Worm (Caenorhabditis elegans) whole organism, L4 larva: Measurements from ENCODE around the gene Y41C4A.6.

Source experiments
- F10B5.3 ChIP-seq: sonication (generic microtip); optimal IDR thresholded peaks from 2 replicates; lab custom pipeline; 2016; ENCODE audit warnings: mild to moderate bottlenecking, missing genetic modification characterization, missing compliant biosample characterization
- F49E8.2 ChIP-seq: sonication (generic microtip); optimal IDR thresholded peaks from 2 replicates; lab custom pipeline; 2016; ENCODE audit warnings: missing compliant biosample characterization, mild to moderate bottlenecking, missing genetic modification characterization, borderline replicate concordance
- R02D3.7 ChIP-seq: fragments of 150-350 bp; sonication (generic microtip); optimal IDR thresholded peaks from 3 replicates; lab custom pipeline; 2014; ENCODE audit warnings: missing biosample characterization, missing genetic modification characterization
- Y105C5A.15 ChIP-seq: fragments of 200-800 bp; sonication (Bioruptor generic); IDR thresholded peaks from 2 replicates; pipeline ENCODE4 v1.3.6; 2022; ENCODE audit warnings: missing genetic modification characterization, missing compliant biosample characterization
- Y5F2A.4 ChIP-seq: fragments of 200-800 bp; sonication (Bioruptor generic); optimal IDR thresholded peaks from 2 replicates; lab custom pipeline; 2018; ENCODE audit warnings: mild to moderate bottlenecking, missing genetic modification characterization, missing compliant biosample characterization
- Y75B8A.6 ChIP-seq: fragments of 200-800 bp; sonication (Bioruptor generic); IDR thresholded peaks from 2 replicates; pipeline ENCODE4 v1.3.6; 2022; ENCODE audit warnings: missing genetic modification reagents, missing genetic modification characterization, missing compliant biosample characterization
- aha-1 ChIP-seq: fragments of 150-350 bp; peaks from one replicate; lab custom pipeline; 2014; ENCODE audit warnings: missing biosample characterization, missing genetic modification characterization
- ama-1 ChIP-seq: fragments of 150-350 bp; optimal IDR thresholded peaks from 2 replicates; lab custom pipeline; 2014; ENCODE audit warnings: inconsistent platforms, mixed read lengths
- arid-1 ChIP-seq: fragments of 200-800 bp; sonication (Bioruptor generic); conservative IDR thresholded peaks from 2 replicates; pipeline ENCODE4 v1.3.6; 2022; ENCODE audit warnings: missing genetic modification reagents, missing genetic modification characterization, missing compliant biosample characterization
- ceh-20 ChIP-seq: fragments of 200-800 bp; sonication (Bioruptor generic); IDR thresholded peaks from 2 replicates; pipeline ENCODE4 v1.3.6; 2022; ENCODE audit warnings: missing genetic modification reagents, missing genetic modification characterization, missing compliant biosample characterization
- ceh-28 ChIP-seq: fragments of 150-350 bp; optimal IDR thresholded peaks from 2 replicates; lab custom pipeline; 2014; ENCODE audit warnings: missing biosample characterization, missing genetic modification reagents, missing genetic modification characterization
- ceh-32 ChIP-seq: sonication (generic microtip); optimal IDR thresholded peaks from 2 replicates; lab custom pipeline; 2016; ENCODE audit warnings: mild to moderate bottlenecking, missing genetic modification characterization, missing compliant biosample characterization; ENCODE audit not compliant: poor library complexity
- ceh-62 ChIP-seq: sonication (generic microtip); optimal IDR thresholded peaks from 2 replicates; lab custom pipeline; 2017; ENCODE audit warnings: missing biosample characterization, missing genetic modification characterization
- daf-16 ChIP-seq, 3 experiments: sonication (generic microtip); optimal IDR thresholded peaks; 2 replicates each; lab custom pipeline; 2016 to 2017; ENCODE audit warnings: missing genetic modification characterization in 3 of 3, missing genetic modification reagents in 3 of 3, mild to moderate bottlenecking in 2 of 3, missing compliant biosample characterization in 2 of 3, missing biosample characterization in 1 of 3, moderate library complexity in 1 of 3
- dmd-8 ChIP-seq: fragments of 200-800 bp; sonication (Bioruptor generic); IDR thresholded peaks from 2 replicates; pipeline ENCODE4 v1.3.6; 2022; ENCODE audit warnings: missing genetic modification characterization, missing compliant biosample characterization
- dmd-9 ChIP-seq: fragments of 200-800 bp; sonication (Bioruptor generic); IDR thresholded peaks from 2 replicates; pipeline ENCODE4 v1.3.6; 2022; ENCODE audit warnings: missing genetic modification reagents, missing genetic modification characterization, missing compliant biosample characterization
- dpl-1 ChIP-seq: fragments of 150-350 bp; optimal IDR thresholded peaks from 2 replicates; lab custom pipeline; 2014; ENCODE audit warnings: missing biosample characterization, missing genetic modification reagents, missing genetic modification characterization
- duxl-1 ChIP-seq: sonication (generic microtip); optimal IDR thresholded peaks from 2 replicates; lab custom pipeline; 2016; ENCODE audit warnings: mild to moderate bottlenecking, missing genetic modification characterization, moderate library complexity, missing compliant biosample characterization; ENCODE audit not compliant: poor library complexity
- dve-1 ChIP-seq: sonication (generic microtip); optimal IDR thresholded peaks from 2 replicates; lab custom pipeline; 2017; ENCODE audit warnings: antibody characterized with exemption, mild to moderate bottlenecking, missing genetic modification characterization, missing compliant biosample characterization; ENCODE audit not compliant: insufficient read depth
- fkh-10 ChIP-seq: fragments of 150-350 bp; optimal IDR thresholded peaks from 2 replicates; lab custom pipeline; 2014; ENCODE audit warnings: missing biosample characterization, missing genetic modification reagents, missing genetic modification characterization
- hlh-11 ChIP-seq: fragments of 200-800 bp; sonication (Bioruptor generic); optimal IDR thresholded peaks from 2 replicates; lab custom pipeline; 2018; ENCODE audit warnings: mild to moderate bottlenecking, missing genetic modification characterization, missing compliant biosample characterization
- hlh-30 ChIP-seq: sonication (generic microtip); optimal IDR thresholded peaks from 2 replicates; lab custom pipeline; 2017; ENCODE audit warnings: antibody characterized with exemption, mild to moderate bottlenecking, missing genetic modification characterization, missing compliant biosample characterization; ENCODE audit not compliant: insufficient read depth
- hmg-1.1 ChIP-seq: fragments of 200-800 bp; sonication (Bioruptor generic); IDR thresholded peaks from 2 replicates; pipeline ENCODE4 v1.3.6; 2022; ENCODE audit warnings: missing genetic modification reagents, missing genetic modification characterization, missing compliant biosample characterization
- lim-7 ChIP-seq: fragments of 200-800 bp; sonication (Bioruptor generic); IDR thresholded peaks from 2 replicates; pipeline ENCODE4 v1.3.6; 2022; ENCODE audit warnings: missing genetic modification characterization, missing compliant biosample characterization
- lin-13 ChIP-seq: fragments of 150-350 bp; optimal IDR thresholded peaks from 2 replicates; lab custom pipeline; 2014; ENCODE audit warnings: missing biosample characterization, missing genetic modification reagents, missing genetic modification characterization
- lin-29 ChIP-seq: fragments of 200-800 bp; sonication (Bioruptor generic); IDR thresholded peaks from 2 replicates; pipeline ENCODE4 v1.3.6; 2022; ENCODE audit warnings: missing genetic modification reagents, missing genetic modification characterization, missing compliant biosample characterization
- lin-38 ChIP-seq: fragments of 200-800 bp; sonication (Bioruptor generic); IDR thresholded peaks from 2 replicates; pipeline ENCODE4 v1.3.6; 2022; ENCODE audit warnings: missing genetic modification reagents, missing genetic modification characterization, missing compliant biosample characterization
- lsy-2 ChIP-seq, 2 experiments: fragments of 150-350 bp in 1 of 2; sonication (generic microtip) in 1 of 2; optimal IDR thresholded peaks; 2 replicates each; lab custom pipeline; 2014 to 2017; ENCODE audit warnings: missing biosample characterization in 2 of 2, missing genetic modification characterization in 2 of 2
- madf-5 ChIP-seq, 2 experiments: fragments of 200-800 bp; sonication (Bioruptor generic); IDR thresholded peaks; 2 replicates each; pipeline ENCODE4 v1.3.6; 2022; ENCODE audit warnings: missing compliant biosample characterization in 2 of 2, missing genetic modification characterization in 2 of 2
- madf-9 ChIP-seq: fragments of 200-800 bp; sonication (Bioruptor generic); conservative IDR thresholded peaks from 2 replicates; pipeline ENCODE4 v1.3.6; 2022; ENCODE audit warnings: missing genetic modification reagents, missing genetic modification characterization, missing compliant biosample characterization
- mdl-1 ChIP-seq, 2 experiments: fragments of 150-350 bp in 1 of 2; sonication (generic microtip) in 1 of 2; optimal IDR thresholded peaks; 2 replicates each; lab custom pipeline; 2014 to 2017; ENCODE audit warnings: missing biosample characterization in 2 of 2, missing genetic modification characterization in 2 of 2
- mep-1 ChIP-seq: fragments of 150-350 bp; sonication (generic microtip); optimal IDR thresholded peaks from 3 replicates; lab custom pipeline; 2014; ENCODE audit warnings: missing biosample characterization, missing genetic modification characterization
- mes-2 ChIP-seq: sonication (generic microtip); optimal IDR thresholded peaks from 2 replicates; lab custom pipeline; 2016; ENCODE audit warnings: missing genotype, mild to moderate bottlenecking, missing genetic modification characterization, missing compliant biosample characterization; ENCODE audit not compliant: poor library complexity, severe bottlenecking
- mxl-3 ChIP-seq: fragments of 200-800 bp; sonication (Bioruptor generic); optimal IDR thresholded peaks from 2 replicates; lab custom pipeline; 2018; ENCODE audit warnings: mild to moderate bottlenecking, missing genetic modification characterization, missing compliant biosample characterization
- nhr-102 ChIP-seq: sonication (generic microtip); optimal IDR thresholded peaks from 2 replicates; lab custom pipeline; 2016; ENCODE audit warnings: mild to moderate bottlenecking, missing genetic modification characterization, moderate library complexity, missing compliant biosample characterization
- nhr-25 ChIP-seq: sonication (generic microtip); optimal IDR thresholded peaks from 2 replicates; lab custom pipeline; 2017; ENCODE audit warnings: missing genetic modification characterization, mild to moderate bottlenecking, missing compliant biosample characterization, antibody characterized with exemption, moderate library complexity, borderline replicate concordance; ENCODE audit not compliant: insufficient read depth
- nhr-28 ChIP-seq: fragments of 150-350 bp; optimal IDR thresholded peaks from 2 replicates; lab custom pipeline; 2014; ENCODE audit warnings: missing biosample characterization, missing genetic modification characterization
- nhr-42 ChIP-seq: fragments of 200-800 bp; sonication (Bioruptor generic); IDR thresholded peaks from 2 replicates; pipeline ENCODE4 v1.3.6; 2022; ENCODE audit warnings: missing genetic modification characterization, missing compliant biosample characterization
- nhr-6 ChIP-seq: fragments of 150-350 bp; optimal IDR thresholded peaks from 2 replicates; lab custom pipeline; 2014; ENCODE audit warnings: missing biosample characterization, missing genetic modification characterization
- nhr-77 ChIP-seq: fragments of 150-350 bp; optimal IDR thresholded peaks from 2 replicates; lab custom pipeline; 2014; ENCODE audit warnings: missing biosample characterization, missing genetic modification characterization
- pha-4 ChIP-seq, 2 experiments: fragments of 150-350 bp in 1 of 2; fragments of 200-800 bp in 1 of 2; sonication (Bioruptor generic) in 1 of 2; IDR thresholded peaks in 1 of 2; optimal IDR thresholded peaks in 1 of 2; 2 replicates each; pipeline versions ENCODE4 v1.3.6 to Lab custom; 2014 to 2022; ENCODE audit warnings: missing genetic modification characterization in 2 of 2, missing genetic modification reagents in 2 of 2, missing biosample characterization in 1 of 2, missing compliant biosample characterization in 1 of 2
- saeg-2 ChIP-seq: fragments of 200-800 bp; sonication (Bioruptor generic); IDR thresholded peaks from 2 replicates; pipeline ENCODE4 v1.3.6; 2022; ENCODE audit warnings: missing genetic modification reagents, missing genetic modification characterization, missing compliant biosample characterization
- snpc-4 ChIP-seq: fragments of 150-350 bp; optimal IDR thresholded peaks from 2 replicates; lab custom pipeline; 2014; ENCODE audit warnings: missing biosample characterization, missing genetic modification characterization
- unc-39 ChIP-seq: sonication (generic microtip); optimal IDR thresholded peaks from 2 replicates; lab custom pipeline; 2017; ENCODE audit warnings: missing biosample characterization, missing genetic modification characterization
- zag-1 ChIP-seq: fragments of 150-350 bp; optimal IDR thresholded peaks from 2 replicates; lab custom pipeline; 2014; ENCODE audit warnings: missing biosample characterization, missing genetic modification characterization
- ztf-7 ChIP-seq: fragments of 150-350 bp; optimal IDR thresholded peaks from 2 replicates; lab custom pipeline; 2014; ENCODE audit warnings: missing biosample characterization, missing genetic modification characterization

Y41C4A.6 gene

ce11 chrIII:11719400-11719875 is 23.1 kb downstream of the Y41C4A.6 start, which contains the start of the genes elb-1 and Y41C4A.11:
Gene elb-1 (minus strand): TSS chrIII:11719450.
Gene Y41C4A.11 (plus strand): TSS chrIII:11719860.
- TF ChIP-seq mxl-3 (no peak), nhr-28 (tag; lab: Kevin White, UChicago) (peak; percentile 43), ceh-20 (GFP tag; lab: Robert Waterston, UW) (no peak), dve-1 (tag; lab: Kevin White, UChicago) (peak; percentile 36), madf-5 (GFP tag; IDR thresholded peaks at IDR 0.05; lab: Robert Waterston, UW) (no peak), hlh-30 (tag; lab: Kevin White, UChicago) (peak; percentile 69), nhr-42 (GFP tag; lab: Robert Waterston, UW) (no peak), lin-13 (GFP tag; lab: Kevin White, UChicago) (peak; percentile 34), unc-39 (tag; lab: Kevin White, UChicago) (no peak), dpl-1 (peak; percentile 96), madf-9 (GFP tag; lab: Robert Waterston, UW) (0 out of 2 replicates have a peak, but pooled peaks have one; percentile 13), ceh-62 (no peak), Y75B8A.6 (GFP tag; lab: Robert Waterston, UW) (no peak), saeg-2 (GFP tag; lab: Robert Waterston, UW) (no peak), daf-16 (GFP tag; optimal IDR thresholded peaks at IDR 0.05; lab: Kevin White, UChicago) (no peak), daf-16 (tag; optimal IDR thresholded peaks at IDR 0.05; lab: Kevin White, UChicago) (peak; percentile 3), hmg-1.1 (GFP tag; lab: Robert Waterston, UW) (peak; percentile 59; the same call in 1 of the 2 replicates), pha-4 (GFP tag; IDR thresholded peaks at IDR 0.05; lab: Robert Waterston, UW) (no peak), pha-4 (tag; optimal IDR thresholded peaks at IDR 0.05; lab: Kevin White, UChicago) (peak; percentile 88), nhr-102 (tag; lab: Kevin White, UChicago) (peak; percentile 50), ceh-32 (tag; lab: Kevin White, UChicago) (no peak), mdl-1 (tag; optimal IDR thresholded peaks at IDR 0.05; lab: Kevin White, UChicago) (peak in 1 of 2 experiments; percentile 8), nhr-77 (tag; lab: Kevin White, UChicago) (peak; percentile 31), F10B5.3 (tag; lab: Kevin White, UChicago) (no peak), mes-2 (tag; lab: Kevin White, UChicago) (peak; percentile 69), lim-7 (no peak), fkh-10 (peak; percentile 5), R02D3.7 (tag; lab: Kevin White, UChicago) (no peak), mep-1 (tag; lab: Kevin White, UChicago) (peak; percentile 47), hlh-11 (tag; lab: Kevin White, UChicago) (no peak), ceh-28 (tag; lab: Kevin White, UChicago) (no peak), lsy-2 (tag; optimal IDR thresholded peaks at IDR 0.05; lab: Kevin White, UChicago) (peak in 1 of 2 experiments; percentile 72), arid-1 (no peak), ztf-7 (no peak), lin-38 (peak; percentile 97), dmd-9 (GFP tag; lab: Robert Waterston, UW) (no peak), snpc-4 (no peak), ama-1 (no peak), dmd-8 (no peak), nhr-6 (peak; percentile 29)

- TF ChIP-seq F49E8.2, result no peak
- TF ChIP-seq Y105C5A.15 (GFP tag; lab: Robert Waterston, UW), result no peak
- TF ChIP-seq hlh-11 (tag; lab: Kevin White, UChicago), result peak; percentile 7
- TF ChIP-seq duxl-1 (tag; lab: Kevin White, UChicago), result no peak
- TF ChIP-seq Y5F2A.4 (GFP tag; lab: Kevin White, UChicago), result no peak
- TF ChIP-seq ceh-32 (tag; lab: Kevin White, UChicago), result no peak
- TF ChIP-seq nhr-77 (tag; lab: Kevin White, UChicago), result no peak
- TF ChIP-seq zag-1 (tag; lab: Kevin White, UChicago), result no peak
- no peak for TF ChIP-seq lin-29 (GFP tag; lab: Robert Waterston, UW)
- TF ChIP-seq ztf-7, result no peak
- no peak for TF ChIP-seq aha-1
- no peak for TF ChIP-seq nhr-25 (tag; lab: Kevin White, UChicago)
- peak; percentile 9 for TF ChIP-seq nhr-28 (tag; lab: Kevin White, UChicago)
- peak; percentile 43 for TF ChIP-seq hlh-30 (tag; lab: Kevin White, UChicago)
- TF ChIP-seq hmg-1.1 (GFP tag; lab: Robert Waterston, UW), result 0 out of 2 replicates have a peak, but pooled peaks have one; percentile 19
- peak; percentile 29 for TF ChIP-seq lin-38
Measured at ce11 chrIII:11721405-11721804, 25.0 kb downstream of the Y41C4A.6 start, which contains the start of gene Y41C4A.32. Gene Y41C4A.32 (plus strand): TSS chrIII:11721706.
